Worm (Caenorhabditis elegans) whole organism, early embryonic: ENCODE data around the gene npr-30.

Experiments used
- B0310.2 ChIP-seq: sonication (generic microtip); optimal IDR thresholded peaks from 2 replicates; lab custom pipeline; 2016; ENCODE audit warnings: mild to moderate bottlenecking, missing genetic modification characterization, missing compliant biosample characterization
- ama-1 ChIP-seq: fragments of 150-350 bp; optimal IDR thresholded peaks from 2 replicates; lab custom pipeline; 2014
- flt-1 ChIP-seq: fragments of 200-800 bp; sonication (Bioruptor generic); IDR thresholded peaks from 2 replicates; pipeline ENCODE4 v1.3.6; 2022; ENCODE audit warnings: missing genetic modification characterization, missing compliant biosample characterization
- hmbx-1 ChIP-seq: sonication (generic microtip); optimal IDR thresholded peaks from 2 replicates; lab custom pipeline; 2016; ENCODE audit warnings: mild to moderate bottlenecking, missing genetic modification characterization, missing compliant biosample characterization

DNA sequence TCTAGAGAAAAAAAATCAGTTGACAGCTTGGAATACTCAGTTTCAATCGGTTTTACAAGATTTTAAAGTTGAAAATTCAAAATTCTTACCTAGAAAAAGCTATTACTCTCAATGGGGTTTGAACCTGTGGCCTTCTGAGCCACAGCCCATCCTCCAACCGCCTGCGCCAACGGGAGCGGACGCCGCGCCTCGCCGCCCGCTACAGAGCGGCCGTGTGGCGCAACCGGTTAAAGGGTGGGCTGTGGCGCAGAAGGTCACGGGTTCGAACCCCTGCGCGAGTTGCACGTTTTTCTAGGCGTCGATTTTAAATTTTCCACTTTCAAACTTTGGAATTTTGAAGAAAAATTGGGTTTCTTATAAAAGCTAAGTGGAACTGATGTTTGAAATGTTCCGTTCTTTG is 45.2 kb downstream of the npr-30 start:
- no peak for TF ChIP-seq hmbx-1 (tag; lab: Kevin White, UChicago)
- TF ChIP-seq ama-1 (lab: Kevin White, UChicago) = no peak
- TF ChIP-seq flt-1 = no peak
- TF ChIP-seq B0310.2 (tag; lab: Kevin White, UChicago) = no peak
